Worm (Caenorhabditis elegans) whole organism, L4/young adult: ENCODE data around the gene Y4C6B.2.
"Not testable (repeated sequence)": the region's sequence is repeated elsewhere in the genome, so short reads cannot be mapped to it uniquely, and the experiment has no call there.

Experiments
- W03F9.2 ChIP-seq: fragments of 150-350 bp; optimal IDR thresholded peaks from 2 replicates; lab custom pipeline; 2014; ENCODE audit warnings: missing biosample characterization, missing genetic modification characterization
- dao-5 ChIP-seq: sonication (generic microtip); optimal IDR thresholded peaks from 2 replicates; lab custom pipeline; 2016; ENCODE audit warnings: missing genotype, missing genetic modification characterization, moderate library complexity, missing compliant biosample characterization
- him-1 ChIP-seq: sonication (generic microtip); optimal IDR thresholded peaks from 2 replicates; lab custom pipeline; 2016; ENCODE audit warnings: missing genotype, missing genetic modification reagents, missing genetic modification characterization, missing compliant biosample characterization

Y4C6B.2 gene

DNA sequence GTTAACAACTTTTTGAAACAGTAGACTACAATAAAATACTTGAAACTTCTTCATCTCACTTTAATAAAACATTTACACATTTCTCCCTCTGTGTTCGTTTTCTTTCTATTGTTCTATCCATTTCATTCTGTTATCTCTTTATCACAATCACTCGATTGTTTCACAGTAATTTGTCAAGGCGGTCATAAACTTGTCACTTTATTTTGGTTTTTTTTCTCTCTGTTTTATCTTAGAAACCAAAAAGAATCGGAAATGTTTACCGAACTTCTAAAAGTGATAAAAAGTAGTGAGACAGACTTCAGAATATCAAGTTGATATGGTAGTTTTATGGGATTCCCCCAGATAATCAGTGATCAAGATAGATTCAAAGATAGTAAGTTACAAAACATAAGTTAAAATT is at the start of gene Y4C6B.2:
Gene Y4C6B.2 (plus strand): TSS at position 320 of the 400 bp plus-strand sequence.
- no peak for TF ChIP-seq W03F9.2 (tag; lab: Kevin White, UChicago)

DNA sequence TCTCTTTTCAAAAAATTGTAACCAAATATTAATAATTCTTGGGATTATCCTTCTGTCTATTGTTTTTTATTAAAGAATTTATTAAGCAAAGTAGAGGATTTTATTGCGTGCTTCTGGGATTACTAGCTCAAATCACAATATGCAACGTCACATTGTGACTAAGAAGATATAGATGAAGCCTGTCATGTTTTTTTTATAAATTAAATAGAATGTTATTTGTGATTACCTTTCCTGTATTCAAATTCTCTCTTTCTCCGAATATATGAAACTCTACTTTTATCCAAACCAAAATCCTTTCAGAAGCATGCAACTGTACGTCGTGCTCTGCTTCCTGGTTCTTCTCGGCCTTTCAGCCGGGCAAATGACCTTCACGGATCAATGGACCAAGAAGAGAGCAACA is 48.8 kb upstream of the Y4C6B.2 start, which contains the start of gene nlp-47:
Gene nlp-47 (plus strand): TSS at position 301 of the 400 bp plus-strand sequence.
- TF ChIP-seq W03F9.2 (tag; lab: Kevin White, UChicago) (no peak), dao-5 (no peak), him-1 (tag; lab: Kevin White, UChicago) (no peak)

DNA sequence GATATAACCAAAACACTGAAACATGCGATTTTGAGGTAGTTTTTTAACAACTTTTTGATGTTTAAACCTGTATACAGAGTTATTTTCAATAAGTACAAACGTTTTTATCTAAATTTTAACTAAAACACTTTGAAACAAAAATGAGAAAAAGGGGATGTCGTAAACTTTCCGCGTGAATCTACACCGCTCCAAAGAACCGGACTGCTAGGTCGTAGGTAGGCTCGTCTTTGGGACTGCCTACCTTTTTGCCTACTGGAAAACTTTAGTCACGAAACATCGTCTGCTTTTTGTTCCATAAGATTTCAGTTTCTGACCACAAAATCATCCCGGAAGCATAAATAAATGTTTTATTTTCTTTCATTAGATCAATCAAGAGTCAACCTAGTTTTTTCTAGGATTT is 48.2 kb upstream of the Y4C6B.2 start:
- no peak for TF ChIP-seq him-1 (tag; lab: Kevin White, UChicago)
- TF ChIP-seq dao-5 = no peak
- TF ChIP-seq W03F9.2 (tag; lab: Kevin White, UChicago) = no peak

DNA sequence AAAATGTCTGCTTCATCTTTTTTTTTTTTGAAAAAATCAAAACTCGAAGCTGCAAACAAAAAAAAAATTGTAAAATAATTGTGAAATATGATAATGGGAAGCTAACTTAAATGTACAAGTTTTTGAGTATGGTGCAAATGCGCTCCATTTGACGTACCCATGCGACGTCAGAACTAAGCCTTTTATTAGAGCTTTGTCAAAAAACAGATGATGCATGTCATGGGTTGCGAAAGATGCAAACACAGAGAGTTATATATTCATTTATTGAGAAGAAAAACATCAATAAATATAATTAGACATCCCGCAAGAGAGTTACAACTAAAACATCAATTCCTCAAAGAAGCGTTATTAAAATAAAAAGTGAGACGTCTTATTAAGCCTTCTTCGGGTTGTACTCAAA is 44.9 kb upstream of the Y4C6B.2 start:
- TF ChIP-seq W03F9.2 (tag; lab: Kevin White, UChicago) (no peak), dao-5 (no peak), him-1 (tag; lab: Kevin White, UChicago) (no peak)

DNA sequence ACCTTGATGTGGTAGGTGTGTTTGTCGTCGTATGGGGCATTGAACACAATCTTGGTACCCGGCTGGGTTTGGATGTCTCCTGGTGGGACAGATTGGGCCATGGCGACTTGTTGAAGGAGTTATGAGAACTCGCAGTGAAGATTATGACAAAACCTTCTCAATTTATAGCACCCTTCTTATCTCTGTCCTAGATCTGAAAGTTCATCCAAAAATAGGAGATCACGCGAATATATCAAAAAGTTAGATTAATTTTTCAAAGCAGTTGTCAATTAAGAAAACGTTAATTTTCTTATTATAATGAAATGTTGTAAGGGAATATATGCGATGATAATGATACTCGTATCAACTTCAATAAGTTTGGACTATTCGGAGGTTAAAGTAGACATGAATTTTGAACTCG is 44.1 kb upstream of the Y4C6B.2 start, which contains the start of gene msp-51:
Gene msp-51 (minus strand): TSS at position 101 of the 400 bp plus-strand sequence.
- not testable (repeated sequence) for TF ChIP-seq dao-5; W03F9.2 (tag; lab: Kevin White, UChicago); him-1 (tag; lab: Kevin White, UChicago)

DNA sequence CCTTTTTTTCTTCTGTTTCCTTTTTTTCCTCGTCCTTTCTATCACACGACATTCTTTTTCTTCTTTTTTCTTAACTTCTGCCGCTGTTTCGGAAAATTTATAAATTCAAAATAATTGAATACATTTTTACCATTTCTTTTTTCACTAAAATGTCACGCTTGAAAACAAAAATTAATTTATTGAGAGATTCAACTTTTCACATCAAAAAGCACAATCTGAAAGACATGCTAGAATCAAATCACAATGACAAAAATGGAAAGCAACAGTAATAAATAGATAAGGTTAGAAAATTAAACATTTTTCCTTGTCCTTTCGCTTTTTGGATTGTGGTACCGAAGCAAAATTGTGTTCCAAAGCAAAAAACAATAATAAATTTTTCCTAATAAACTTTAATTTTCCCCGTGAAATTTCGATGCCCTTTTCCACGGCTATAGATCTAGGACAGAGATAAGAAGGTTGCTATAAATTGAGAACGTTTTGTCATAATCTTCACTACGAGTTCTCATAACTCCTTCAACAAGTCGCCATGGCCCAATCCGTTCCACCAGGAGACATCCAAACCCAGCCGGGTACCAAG is 41.9 kb upstream of the Y4C6B.2 start, which contains the start of the genes ZK354.6 and msp-113:
Gene ZK354.6 (minus strand): TSS at position 101 of the 577 bp plus-strand sequence.
Gene msp-113 (plus strand): TSS at position 527 of the 577 bp plus-strand sequence.
- no peak for TF ChIP-seq dao-5
- no peak for TF ChIP-seq him-1 (tag; lab: Kevin White, UChicago)
- TF ChIP-seq W03F9.2 (tag; lab: Kevin White, UChicago) = no peak

DNA sequence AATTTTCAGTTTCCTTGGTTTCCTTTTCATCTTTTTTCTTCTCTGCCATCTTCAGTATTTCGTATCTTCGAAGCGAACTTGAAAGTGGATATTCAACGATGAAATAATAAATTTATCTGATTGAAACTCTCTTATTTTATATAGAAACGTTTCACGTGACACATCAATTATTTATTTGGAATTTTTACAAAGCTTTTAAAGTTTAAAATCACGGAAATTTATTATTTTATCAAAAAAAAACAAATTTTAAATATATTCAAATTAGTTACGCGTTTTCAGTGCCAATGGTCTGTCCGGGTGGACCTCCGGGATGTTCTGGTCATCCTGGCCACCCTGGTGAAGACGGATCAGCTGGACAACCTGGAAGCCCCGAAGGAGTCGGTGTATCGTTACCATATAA is 36.3 kb upstream of the Y4C6B.2 start, which contains the start of gene ZK354.7:
Gene ZK354.7 (minus strand): TSS at position 101 of the 400 bp plus-strand sequence.
- no peak for TF ChIP-seq dao-5
- TF ChIP-seq him-1 (tag; lab: Kevin White, UChicago) = no peak
- TF ChIP-seq W03F9.2 (tag; lab: Kevin White, UChicago) = no peak

DNA sequence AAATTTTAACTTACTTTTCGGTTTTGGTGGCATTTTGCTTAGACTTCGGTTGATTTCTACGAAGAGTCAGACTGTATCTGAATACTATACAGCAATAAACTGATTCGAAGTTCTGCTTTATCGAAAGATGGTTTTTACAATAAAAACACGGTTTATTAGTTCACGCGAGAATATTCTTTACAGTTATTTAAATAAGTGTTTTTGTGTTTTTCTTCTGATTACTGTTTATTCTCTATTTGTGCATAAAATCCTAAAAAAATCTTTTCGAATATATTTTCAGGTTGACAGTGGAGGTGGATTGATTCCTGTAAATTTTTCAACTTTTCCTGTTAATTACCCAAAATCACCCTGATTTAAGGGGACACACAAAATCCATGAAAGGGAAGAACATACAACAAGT is 33.3 kb upstream of the Y4C6B.2 start, which contains the start of gene ZK354.8:
Gene ZK354.8 (minus strand): TSS at position 101 of the 400 bp plus-strand sequence.
- TF ChIP-seq W03F9.2 (tag; lab: Kevin White, UChicago) = no peak
- no peak for TF ChIP-seq him-1 (tag; lab: Kevin White, UChicago)
- no peak for TF ChIP-seq dao-5

DNA sequence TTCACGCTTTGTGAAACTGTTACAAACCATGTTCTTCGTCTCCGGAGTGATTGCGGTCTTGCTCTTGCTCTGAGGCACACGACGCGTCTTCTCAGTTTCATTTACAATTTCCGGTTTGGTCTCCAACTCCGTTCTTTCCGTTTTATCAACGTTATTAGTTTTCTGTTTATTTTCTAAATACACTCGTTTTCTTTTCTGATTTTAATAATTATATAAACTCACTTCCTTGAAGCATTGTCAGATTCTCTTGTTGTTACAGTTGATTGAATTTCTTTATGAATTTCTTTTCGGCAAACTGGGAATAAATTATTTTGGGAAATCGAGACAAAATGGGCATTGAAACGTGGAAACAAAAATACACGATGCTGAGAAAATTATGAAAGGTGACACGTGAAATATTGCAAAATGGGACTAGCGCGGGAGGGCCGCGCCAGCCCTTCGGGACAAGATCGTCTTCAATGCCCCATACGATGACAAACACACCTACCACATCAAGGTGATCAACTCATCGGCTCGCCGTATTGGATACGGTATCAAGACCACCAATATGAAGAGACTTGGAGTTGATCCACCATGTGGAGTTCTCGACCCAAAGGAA is 31.2 kb upstream of the Y4C6B.2 start, which contains the start of the genes ZK354.9 and msp-58:
Gene ZK354.9 (minus strand): TSS at position 101 of the 598 bp plus-strand sequence.
Gene msp-58 (plus strand): TSS at position 548 of the 598 bp plus-strand sequence.
- TF ChIP-seq him-1 (tag; lab: Kevin White, UChicago); W03F9.2 (tag; lab: Kevin White, UChicago); dao-5: not testable (repeated sequence)

DNA sequence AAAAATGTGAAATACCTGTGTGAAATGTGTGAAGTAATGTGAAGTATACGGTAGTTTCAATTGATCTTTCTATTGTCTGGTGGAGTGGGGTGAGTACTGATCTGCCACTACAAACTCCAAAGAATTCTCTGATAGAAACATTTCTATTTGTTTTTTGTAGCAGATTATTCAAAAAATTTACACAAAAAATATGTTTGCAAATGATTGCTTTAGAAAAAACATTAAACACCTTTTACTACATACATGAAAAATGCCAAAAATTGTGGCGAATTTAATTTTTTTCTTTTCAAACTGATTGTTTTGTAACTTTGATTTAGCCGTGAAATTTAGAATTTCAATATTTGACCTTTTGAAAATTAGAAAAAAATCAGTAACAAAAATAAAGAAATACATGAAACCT is 29.6 kb upstream of the Y4C6B.2 start, which contains the start of gene ZK354.3:
Gene ZK354.3 (plus strand): TSS at position 301 of the 400 bp plus-strand sequence.
- TF ChIP-seq dao-5 (no peak), W03F9.2 (tag; lab: Kevin White, UChicago) (no peak), him-1 (tag; lab: Kevin White, UChicago) (no peak)

DNA sequence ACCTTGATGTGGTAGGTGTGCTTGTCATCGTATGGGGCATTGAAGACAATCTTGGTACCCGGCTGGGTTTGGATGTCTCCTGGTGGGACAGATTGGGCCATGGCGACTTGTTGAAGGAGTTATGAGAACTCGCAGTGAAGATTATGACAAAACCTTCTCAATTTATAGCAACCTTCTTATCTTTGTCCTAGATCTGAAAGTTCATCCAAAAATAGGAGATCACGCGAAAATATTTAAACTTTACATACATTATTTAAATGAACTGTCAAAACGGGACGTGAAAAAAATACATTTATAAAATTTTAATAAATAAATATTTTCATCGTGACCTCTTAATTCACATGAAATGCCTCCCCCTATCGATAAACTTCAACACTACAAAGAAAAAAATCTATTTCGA is 26.4 kb upstream of the Y4C6B.2 start, which contains the start of the genes msp-59 and ZK354.2:
Gene msp-59 (minus strand): TSS at position 101 of the 400 bp plus-strand sequence.
Gene ZK354.2 (plus strand): TSS at position 395 of the 400 bp plus-strand sequence.
- TF ChIP-seq dao-5; him-1 (tag; lab: Kevin White, UChicago); W03F9.2 (tag; lab: Kevin White, UChicago): not testable (repeated sequence)

DNA sequence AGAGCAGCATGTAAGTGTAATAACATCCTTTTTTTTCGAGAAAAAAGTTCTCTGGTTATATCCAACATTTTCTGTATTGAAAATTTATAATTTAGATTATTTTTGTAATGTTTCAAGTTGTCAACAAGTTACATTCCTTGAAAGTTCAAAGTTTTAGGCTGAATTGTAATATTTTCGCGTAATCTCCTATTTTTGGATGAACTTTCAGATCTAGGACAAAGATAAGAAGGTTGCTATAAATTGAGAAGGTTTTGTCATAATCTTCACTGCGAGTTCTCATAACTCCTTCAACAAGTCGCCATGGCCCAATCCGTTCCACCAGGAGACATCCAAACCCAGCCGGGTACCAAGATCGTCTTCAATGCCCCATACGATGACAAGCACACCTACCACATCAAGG is 23.2 kb upstream of the Y4C6B.2 start, which contains the start of gene msp-65:
Gene msp-65 (plus strand): TSS at position 301 of the 400 bp plus-strand sequence.
- not testable (repeated sequence) for TF ChIP-seq W03F9.2 (tag; lab: Kevin White, UChicago); him-1 (tag; lab: Kevin White, UChicago); dao-5

DNA sequence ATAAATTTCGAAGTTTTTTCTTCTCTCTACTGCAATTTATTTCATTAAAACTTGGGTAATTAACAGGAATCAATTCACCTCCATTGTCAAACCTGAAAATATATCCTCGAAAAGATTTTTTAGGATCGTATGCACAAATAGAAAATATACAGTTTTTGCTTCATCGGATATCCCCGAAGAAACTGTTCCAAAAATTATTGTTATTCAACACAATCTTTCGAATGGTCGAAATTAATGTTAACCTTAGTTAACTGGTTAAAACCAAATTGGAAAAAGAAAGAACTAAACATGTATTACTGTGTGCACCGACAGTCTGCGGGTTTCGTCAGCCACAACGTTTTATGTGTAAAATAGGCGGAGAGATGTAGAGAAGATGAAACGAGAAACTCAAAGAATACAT is 22.3 kb upstream of the Y4C6B.2 start:
- TF ChIP-seq him-1 (tag; lab: Kevin White, UChicago) = no peak
- no peak for TF ChIP-seq dao-5
- TF ChIP-seq W03F9.2 (tag; lab: Kevin White, UChicago) = no peak
